Worm (Caenorhabditis elegans) whole organism, mixed stage, embryonic: ENCODE measurements around the gene mans-2.

ENCODE experiments used
- M03D4.4 ChIP-seq: sonication (generic microtip); optimal IDR thresholded peaks from 2 replicates; lab custom pipeline; 2017; ENCODE audit warnings: mild to moderate bottlenecking, missing genetic modification characterization, missing compliant biosample characterization
- bed-3 ChIP-seq: fragments of 200-800 bp; sonication (Bioruptor generic); optimal IDR thresholded peaks from 3 replicates; lab custom pipeline; 2018; ENCODE audit warnings: mild to moderate bottlenecking, missing genetic modification characterization, moderate library complexity, missing compliant biosample characterization
- blmp-1 ChIP-seq: fragments of 150-350 bp; optimal IDR thresholded peaks from 2 replicates; lab custom pipeline; 2014; ENCODE audit warnings: missing biosample characterization, missing genetic modification characterization
- ceh-39 ChIP-seq: fragments of 150-350 bp; optimal IDR thresholded peaks from 2 replicates; lab custom pipeline; 2014; ENCODE audit warnings: missing biosample characterization, missing genetic modification characterization
- ceh-43 ChIP-seq: fragments of 200-800 bp; sonication (Bioruptor generic); optimal IDR thresholded peaks from 2 replicates; lab custom pipeline; 2018; ENCODE audit warnings: mild to moderate bottlenecking, missing genetic modification characterization, moderate library complexity, missing compliant biosample characterization
- ceh-83 ChIP-seq: fragments of 200-800 bp; sonication (Bioruptor generic); optimal IDR thresholded peaks from 2 replicates; lab custom pipeline; 2018; ENCODE audit warnings: mild to moderate bottlenecking, missing genetic modification characterization, missing compliant biosample characterization
- ces-1 ChIP-seq: fragments of 150-350 bp; optimal IDR thresholded peaks from 2 replicates; lab custom pipeline; 2014; ENCODE audit warnings: missing biosample characterization, missing genetic modification reagents, missing genetic modification characterization
- cnd-1 ChIP-seq: fragments of 200-800 bp; sonication (Bioruptor generic); optimal IDR thresholded peaks from 2 replicates; lab custom pipeline; 2018; ENCODE audit warnings: mild to moderate bottlenecking, missing genetic modification characterization, missing compliant biosample characterization
- drap-1 ChIP-seq: fragments of 200-800 bp; sonication (Bioruptor generic); optimal IDR thresholded peaks from 3 replicates; lab custom pipeline; 2018; ENCODE audit warnings: mild to moderate bottlenecking, missing genetic modification characterization, missing compliant biosample characterization
- elt-1 ChIP-seq: sonication (generic microtip); optimal IDR thresholded peaks from 2 replicates; lab custom pipeline; 2017; ENCODE audit warnings: missing genetic modification characterization, mild to moderate bottlenecking, missing compliant biosample characterization, antibody characterized with exemption, moderate library complexity, borderline replicate concordance; ENCODE audit not compliant: insufficient read depth
- elt-3 ChIP-seq: fragments of 150-350 bp; optimal IDR thresholded peaks from 2 replicates; lab custom pipeline; 2014; ENCODE audit warnings: missing biosample characterization, missing genetic modification characterization
- flh-1 ChIP-seq: fragments of 200-800 bp; sonication (Bioruptor generic); optimal IDR thresholded peaks from 2 replicates; lab custom pipeline; 2018; ENCODE audit warnings: mild to moderate bottlenecking, missing genetic modification characterization, moderate library complexity, missing compliant biosample characterization
- ham-2 ChIP-seq: fragments of 200-800 bp; sonication (Bioruptor generic); optimal IDR thresholded peaks from 2 replicates; lab custom pipeline; 2018; ENCODE audit warnings: mild to moderate bottlenecking, missing genetic modification characterization, missing compliant biosample characterization
- hlh-1 ChIP-seq: fragments of 150-350 bp; optimal IDR thresholded peaks from 2 replicates; lab custom pipeline; 2014; ENCODE audit warnings: missing biosample characterization, missing genetic modification reagents, missing genetic modification characterization
- lin-13 ChIP-seq: fragments of 150-350 bp; optimal IDR thresholded peaks from 2 replicates; lab custom pipeline; 2014; ENCODE audit warnings: missing biosample characterization, missing genetic modification characterization
- lin-32 ChIP-seq: fragments of 200-800 bp; sonication (Bioruptor generic); optimal IDR thresholded peaks from 2 replicates; lab custom pipeline; 2018; ENCODE audit warnings: mild to moderate bottlenecking, missing genetic modification characterization, missing compliant biosample characterization
- lsy-2 ChIP-seq: fragments of 150-350 bp; optimal IDR thresholded peaks from 2 replicates; lab custom pipeline; 2014; ENCODE audit warnings: missing biosample characterization, missing genetic modification characterization
- mab-5 ChIP-seq: fragments of 150-350 bp; optimal IDR thresholded peaks from 2 replicates; lab custom pipeline; 2014; ENCODE audit warnings: missing biosample characterization, missing genetic modification characterization
- mep-1 ChIP-seq: fragments of 150-350 bp; optimal IDR thresholded peaks from 2 replicates; lab custom pipeline; 2017; ENCODE audit warnings: missing biosample characterization, missing genetic modification reagents, missing genetic modification characterization, inconsistent platforms
- mls-2 ChIP-seq: sonication (generic microtip); optimal IDR thresholded peaks from 2 replicates; lab custom pipeline; 2016; ENCODE audit warnings: mild to moderate bottlenecking, missing genetic modification characterization, moderate library complexity, missing compliant biosample characterization
- nhr-12 ChIP-seq: fragments of 150-350 bp; optimal IDR thresholded peaks from 2 replicates; lab custom pipeline; 2014; ENCODE audit warnings: missing biosample characterization, missing genetic modification characterization
- nhr-2 ChIP-seq: fragments of 150-350 bp; optimal IDR thresholded peaks from 2 replicates; lab custom pipeline; 2014; ENCODE audit warnings: missing biosample characterization, missing genetic modification characterization
- nhr-237 ChIP-seq: fragments of 150-350 bp; optimal IDR thresholded peaks from 2 replicates; lab custom pipeline; 2014; ENCODE audit warnings: missing biosample characterization, missing genetic modification characterization
- nhr-76 ChIP-seq: sonication (generic microtip); optimal IDR thresholded peaks from 2 replicates; lab custom pipeline; 2017; ENCODE audit warnings: missing biosample characterization, missing genetic modification characterization
- pha-4 ChIP-seq: fragments of 150-350 bp; optimal IDR thresholded peaks from 2 replicates; lab custom pipeline; 2018; ENCODE audit warnings: missing biosample characterization, missing genetic modification reagents, missing genetic modification characterization
- sem-2 ChIP-seq: fragments of 200-800 bp; sonication (Bioruptor generic); optimal IDR thresholded peaks from 2 replicates; lab custom pipeline; 2018; ENCODE audit warnings: mild to moderate bottlenecking, missing genetic modification characterization, missing compliant biosample characterization
- snpc-4 ChIP-seq: fragments of 150-350 bp; optimal IDR thresholded peaks from 2 replicates; lab custom pipeline; 2014; ENCODE audit warnings: missing biosample characterization, missing genetic modification characterization
- sptf-1 ChIP-seq: sonication (generic microtip); optimal IDR thresholded peaks from 2 replicates; lab custom pipeline; 2017; ENCODE audit warnings: mild to moderate bottlenecking, missing genetic modification characterization, moderate library complexity, missing compliant biosample characterization
- tbx-8 ChIP-seq: fragments of 200-800 bp; sonication (Bioruptor generic); optimal IDR thresholded peaks from 2 replicates; lab custom pipeline; 2018; ENCODE audit warnings: mild to moderate bottlenecking, missing genetic modification characterization, moderate library complexity, missing compliant biosample characterization
- unc-120 ChIP-seq: sonication (generic microtip); optimal IDR thresholded peaks from 2 replicates; lab custom pipeline; 2017; ENCODE audit warnings: missing genetic modification characterization, missing compliant biosample characterization; ENCODE audit not compliant: poor library complexity, severe bottlenecking
- unc-39 ChIP-seq: fragments of 150-350 bp; optimal IDR thresholded peaks from 2 replicates; lab custom pipeline; 2014; ENCODE audit warnings: missing biosample characterization, missing genetic modification characterization
- unc-62 ChIP-seq: fragments of 150-350 bp; optimal IDR thresholded peaks from 2 replicates; lab custom pipeline; 2014; ENCODE audit warnings: missing biosample characterization, missing genetic modification reagents, missing genetic modification characterization
- zip-8 ChIP-seq: fragments of 150-350 bp; optimal IDR thresholded peaks from 2 replicates; lab custom pipeline; 2014; ENCODE audit warnings: missing biosample characterization, missing genetic modification characterization
- ztf-11 ChIP-seq: fragments of 150-350 bp; optimal IDR thresholded peaks from 2 replicates; lab custom pipeline; 2014; ENCODE audit warnings: missing biosample characterization, missing genetic modification characterization

Gene mans-2

ce11 chrV:11990511-11991127, 5.3 kb upstream of the mans-2 start:
- TF ChIP-seq snpc-4 (tag; lab: Kevin White, UChicago) (no peak), unc-39 (no peak), mep-1 (no peak), ces-1 (peak; percentile 45)
- TF ChIP-seq, all 35 proteins: peak for 1

ce11 chrV:11989861-11990260, 4.6 kb upstream of the mans-2 start:
- no peak for TF ChIP-seq elt-3 (tag; lab: Kevin White, UChicago)
- TF ChIP-seq elt-1 (tag; lab: Kevin White, UChicago) = no peak
- no peak for TF ChIP-seq mls-2
- TF ChIP-seq zip-8 (tag; lab: Kevin White, UChicago) = no peak
- peak; percentile 47 for TF ChIP-seq blmp-1 (tag; lab: Kevin White, UChicago)
- no peak for TF ChIP-seq ceh-43

ce11 chrV:11986078-11986869, 990 bp upstream of the mans-2 start:
- TF ChIP-seq tbx-8 (GFP tag; lab: Kevin White, UChicago) (no peak), blmp-1 (tag; lab: Kevin White, UChicago) (peak; percentile 80), ces-1 (peak; percentile 97)

ce11 chrV:11982309-11982708, 3.0 kb downstream of the mans-2 start, which contains the start of gene rpt-1:
TSS of gene rpt-1 (minus strand) at chrV:11982397.
- peak; percentile 0 for TF ChIP-seq ceh-83 (GFP tag; lab: Kevin White, UChicago)
- TF ChIP-seq unc-62 (GFP tag; lab: Kevin White, UChicago) = peak; percentile 17
- TF ChIP-seq flh-1 (GFP tag; lab: Kevin White, UChicago) = no peak
- peak; percentile 68 for TF ChIP-seq nhr-237 (tag; lab: Kevin White, UChicago)
- TF ChIP-seq ces-1 = peak; percentile 52
- TF ChIP-seq pha-4 (tag; lab: Kevin White, UChicago) = peak; percentile 33
- TF ChIP-seq zip-8 (tag; lab: Kevin White, UChicago) = no peak
- peak; percentile 35 for TF ChIP-seq sptf-1 (tag; lab: Kevin White, UChicago)
- TF ChIP-seq hlh-1 (tag; lab: Kevin White, UChicago) = peak; percentile 44
- peak; percentile 69 for TF ChIP-seq mep-1
- TF ChIP-seq lin-13 = peak; percentile 70
- TF ChIP-seq lsy-2 (tag; lab: Kevin White, UChicago) = peak; percentile 50
- no peak for TF ChIP-seq sem-2 (GFP tag; lab: Kevin White, UChicago)
- TF ChIP-seq, all 35 proteins: peak for 10

ce11 chrV:11979673-11980561, 5.4 kb downstream of the mans-2 start, which contains the start of gene snr-4:
TSS of gene snr-4 (minus strand) at chrV:11979723.
- TF ChIP-seq elt-1 (tag; lab: Kevin White, UChicago) = peak; percentile 31
- TF ChIP-seq sptf-1 (tag; lab: Kevin White, UChicago) = peak; percentile 72
- peak; percentile 66 for TF ChIP-seq ceh-83 (GFP tag; lab: Kevin White, UChicago)
- TF ChIP-seq tbx-8 (GFP tag; lab: Kevin White, UChicago) = peak; percentile 64
- no peak for TF ChIP-seq bed-3 (GFP tag; lab: Kevin White, UChicago)
- TF ChIP-seq ceh-39 (tag; lab: Kevin White, UChicago) = peak; percentile 92
- no peak for TF ChIP-seq nhr-76 (tag; lab: Kevin White, UChicago)
- peak; percentile 53 for TF ChIP-seq M03D4.4 (tag; lab: Kevin White, UChicago)
- peak; percentile 65 for TF ChIP-seq ces-1
- TF ChIP-seq elt-3 (tag; lab: Kevin White, UChicago) = no peak
- TF ChIP-seq mep-1 = peak; percentile 81
- TF ChIP-seq lin-13 = peak; percentile 93
- peak; percentile 41 for TF ChIP-seq mls-2
- peak; percentile 57 for TF ChIP-seq cnd-1
- no peak for TF ChIP-seq mab-5 (tag; lab: Kevin White, UChicago)
- TF ChIP-seq ham-2 (GFP tag; lab: Kevin White, UChicago) = peak; percentile 76
- TF ChIP-seq nhr-12 (tag; lab: Kevin White, UChicago) = peak; percentile 44
- TF ChIP-seq nhr-2 (tag; lab: Kevin White, UChicago) = no peak
- no peak for TF ChIP-seq flh-1 (GFP tag; lab: Kevin White, UChicago)
- TF ChIP-seq blmp-1 (tag; lab: Kevin White, UChicago) = no peak
- no peak for TF ChIP-seq ceh-43
- TF ChIP-seq sem-2 (GFP tag; lab: Kevin White, UChicago) = peak; percentile 51
- no peak for TF ChIP-seq snpc-4 (tag; lab: Kevin White, UChicago)
- peak; percentile 49 for TF ChIP-seq nhr-237 (tag; lab: Kevin White, UChicago)
- peak; percentile 25 for TF ChIP-seq unc-62 (GFP tag; lab: Kevin White, UChicago)
- TF ChIP-seq lin-32 (GFP tag; lab: Kevin White, UChicago) = no peak
- peak; percentile 35 for TF ChIP-seq hlh-1 (tag; lab: Kevin White, UChicago)
- TF ChIP-seq zip-8 (tag; lab: Kevin White, UChicago) = no peak
- peak; percentile 92 for TF ChIP-seq pha-4 (tag; lab: Kevin White, UChicago)
- peak; percentile 82 for TF ChIP-seq drap-1
- no peak for TF ChIP-seq unc-39
- peak; percentile 54 for TF ChIP-seq ztf-11
- TF ChIP-seq unc-120 = peak; percentile 71
